Worm (Caenorhabditis elegans) whole organism, mixed stage, embryonic: ENCODE measurements around the gene tsen-2.

Experiments
- M03D4.4 ChIP-seq: sonication (generic microtip); optimal IDR thresholded peaks from 2 replicates; lab custom pipeline; 2017; ENCODE audit warnings: mild to moderate bottlenecking, missing genetic modification characterization, missing compliant biosample characterization
- bed-3 ChIP-seq: fragments of 200-800 bp; sonication (Bioruptor generic); optimal IDR thresholded peaks from 3 replicates; lab custom pipeline; 2018; ENCODE audit warnings: mild to moderate bottlenecking, missing genetic modification characterization, moderate library complexity, missing compliant biosample characterization
- blmp-1 ChIP-seq: fragments of 150-350 bp; optimal IDR thresholded peaks from 2 replicates; lab custom pipeline; 2014; ENCODE audit warnings: missing biosample characterization, missing genetic modification characterization
- ceh-39 ChIP-seq: fragments of 150-350 bp; optimal IDR thresholded peaks from 2 replicates; lab custom pipeline; 2014; ENCODE audit warnings: missing biosample characterization, missing genetic modification characterization
- ceh-43 ChIP-seq: fragments of 200-800 bp; sonication (Bioruptor generic); optimal IDR thresholded peaks from 2 replicates; lab custom pipeline; 2018; ENCODE audit warnings: mild to moderate bottlenecking, missing genetic modification characterization, moderate library complexity, missing compliant biosample characterization
- ceh-83 ChIP-seq: fragments of 200-800 bp; sonication (Bioruptor generic); optimal IDR thresholded peaks from 2 replicates; lab custom pipeline; 2018; ENCODE audit warnings: mild to moderate bottlenecking, missing genetic modification characterization, missing compliant biosample characterization
- ces-1 ChIP-seq: fragments of 150-350 bp; optimal IDR thresholded peaks from 2 replicates; lab custom pipeline; 2014; ENCODE audit warnings: missing biosample characterization, missing genetic modification reagents, missing genetic modification characterization
- cnd-1 ChIP-seq: fragments of 200-800 bp; sonication (Bioruptor generic); optimal IDR thresholded peaks from 2 replicates; lab custom pipeline; 2018; ENCODE audit warnings: mild to moderate bottlenecking, missing genetic modification characterization, missing compliant biosample characterization
- drap-1 ChIP-seq: fragments of 200-800 bp; sonication (Bioruptor generic); optimal IDR thresholded peaks from 3 replicates; lab custom pipeline; 2018; ENCODE audit warnings: mild to moderate bottlenecking, missing genetic modification characterization, missing compliant biosample characterization
- elt-1 ChIP-seq: sonication (generic microtip); optimal IDR thresholded peaks from 2 replicates; lab custom pipeline; 2017; ENCODE audit warnings: missing genetic modification characterization, mild to moderate bottlenecking, missing compliant biosample characterization, antibody characterized with exemption, moderate library complexity, borderline replicate concordance; ENCODE audit not compliant: insufficient read depth
- elt-3 ChIP-seq: fragments of 150-350 bp; optimal IDR thresholded peaks from 2 replicates; lab custom pipeline; 2014; ENCODE audit warnings: missing biosample characterization, missing genetic modification characterization
- flh-1 ChIP-seq: fragments of 200-800 bp; sonication (Bioruptor generic); optimal IDR thresholded peaks from 2 replicates; lab custom pipeline; 2018; ENCODE audit warnings: mild to moderate bottlenecking, missing genetic modification characterization, moderate library complexity, missing compliant biosample characterization
- ham-2 ChIP-seq: fragments of 200-800 bp; sonication (Bioruptor generic); optimal IDR thresholded peaks from 2 replicates; lab custom pipeline; 2018; ENCODE audit warnings: mild to moderate bottlenecking, missing genetic modification characterization, missing compliant biosample characterization
- hlh-1 ChIP-seq: fragments of 150-350 bp; optimal IDR thresholded peaks from 2 replicates; lab custom pipeline; 2014; ENCODE audit warnings: missing biosample characterization, missing genetic modification reagents, missing genetic modification characterization
- lin-13 ChIP-seq: fragments of 150-350 bp; optimal IDR thresholded peaks from 2 replicates; lab custom pipeline; 2014; ENCODE audit warnings: missing biosample characterization, missing genetic modification characterization
- lin-32 ChIP-seq: fragments of 200-800 bp; sonication (Bioruptor generic); optimal IDR thresholded peaks from 2 replicates; lab custom pipeline; 2018; ENCODE audit warnings: mild to moderate bottlenecking, missing genetic modification characterization, missing compliant biosample characterization
- lsy-2 ChIP-seq: fragments of 150-350 bp; optimal IDR thresholded peaks from 2 replicates; lab custom pipeline; 2014; ENCODE audit warnings: missing biosample characterization, missing genetic modification characterization
- mab-5 ChIP-seq: fragments of 150-350 bp; optimal IDR thresholded peaks from 2 replicates; lab custom pipeline; 2014; ENCODE audit warnings: missing biosample characterization, missing genetic modification characterization
- mep-1 ChIP-seq: fragments of 150-350 bp; optimal IDR thresholded peaks from 2 replicates; lab custom pipeline; 2017; ENCODE audit warnings: missing biosample characterization, missing genetic modification reagents, missing genetic modification characterization, inconsistent platforms
- mls-2 ChIP-seq: sonication (generic microtip); optimal IDR thresholded peaks from 2 replicates; lab custom pipeline; 2016; ENCODE audit warnings: mild to moderate bottlenecking, missing genetic modification characterization, moderate library complexity, missing compliant biosample characterization
- nhr-12 ChIP-seq: fragments of 150-350 bp; optimal IDR thresholded peaks from 2 replicates; lab custom pipeline; 2014; ENCODE audit warnings: missing biosample characterization, missing genetic modification characterization
- nhr-2 ChIP-seq: fragments of 150-350 bp; optimal IDR thresholded peaks from 2 replicates; lab custom pipeline; 2014; ENCODE audit warnings: missing biosample characterization, missing genetic modification characterization
- nhr-237 ChIP-seq: fragments of 150-350 bp; optimal IDR thresholded peaks from 2 replicates; lab custom pipeline; 2014; ENCODE audit warnings: missing biosample characterization, missing genetic modification characterization
- nhr-28 ChIP-seq: fragments of 150-350 bp; optimal IDR thresholded peaks from 2 replicates; lab custom pipeline; 2014; ENCODE audit warnings: missing biosample characterization, missing genetic modification characterization
- nhr-76 ChIP-seq: sonication (generic microtip); optimal IDR thresholded peaks from 2 replicates; lab custom pipeline; 2017; ENCODE audit warnings: missing biosample characterization, missing genetic modification characterization
- pha-4 ChIP-seq: fragments of 150-350 bp; optimal IDR thresholded peaks from 2 replicates; lab custom pipeline; 2018; ENCODE audit warnings: missing biosample characterization, missing genetic modification reagents, missing genetic modification characterization
- sem-2 ChIP-seq: fragments of 200-800 bp; sonication (Bioruptor generic); optimal IDR thresholded peaks from 2 replicates; lab custom pipeline; 2018; ENCODE audit warnings: mild to moderate bottlenecking, missing genetic modification characterization, missing compliant biosample characterization
- snpc-4 ChIP-seq: fragments of 150-350 bp; optimal IDR thresholded peaks from 2 replicates; lab custom pipeline; 2014; ENCODE audit warnings: missing biosample characterization, missing genetic modification characterization
- sptf-1 ChIP-seq: sonication (generic microtip); optimal IDR thresholded peaks from 2 replicates; lab custom pipeline; 2017; ENCODE audit warnings: mild to moderate bottlenecking, missing genetic modification characterization, moderate library complexity, missing compliant biosample characterization
- tbx-8 ChIP-seq: fragments of 200-800 bp; sonication (Bioruptor generic); optimal IDR thresholded peaks from 2 replicates; lab custom pipeline; 2018; ENCODE audit warnings: mild to moderate bottlenecking, missing genetic modification characterization, moderate library complexity, missing compliant biosample characterization
- unc-120 ChIP-seq: sonication (generic microtip); optimal IDR thresholded peaks from 2 replicates; lab custom pipeline; 2017; ENCODE audit warnings: missing genetic modification characterization, missing compliant biosample characterization; ENCODE audit not compliant: poor library complexity, severe bottlenecking
- unc-39 ChIP-seq: fragments of 150-350 bp; optimal IDR thresholded peaks from 2 replicates; lab custom pipeline; 2014; ENCODE audit warnings: missing biosample characterization, missing genetic modification characterization
- unc-62 ChIP-seq: fragments of 150-350 bp; optimal IDR thresholded peaks from 2 replicates; lab custom pipeline; 2014; ENCODE audit warnings: missing biosample characterization, missing genetic modification reagents, missing genetic modification characterization
- zip-8 ChIP-seq: fragments of 150-350 bp; optimal IDR thresholded peaks from 2 replicates; lab custom pipeline; 2014; ENCODE audit warnings: missing biosample characterization, missing genetic modification characterization
- ztf-11 ChIP-seq: fragments of 150-350 bp; optimal IDR thresholded peaks from 2 replicates; lab custom pipeline; 2014; ENCODE audit warnings: missing biosample characterization, missing genetic modification characterization

tsen-2 gene

DNA sequence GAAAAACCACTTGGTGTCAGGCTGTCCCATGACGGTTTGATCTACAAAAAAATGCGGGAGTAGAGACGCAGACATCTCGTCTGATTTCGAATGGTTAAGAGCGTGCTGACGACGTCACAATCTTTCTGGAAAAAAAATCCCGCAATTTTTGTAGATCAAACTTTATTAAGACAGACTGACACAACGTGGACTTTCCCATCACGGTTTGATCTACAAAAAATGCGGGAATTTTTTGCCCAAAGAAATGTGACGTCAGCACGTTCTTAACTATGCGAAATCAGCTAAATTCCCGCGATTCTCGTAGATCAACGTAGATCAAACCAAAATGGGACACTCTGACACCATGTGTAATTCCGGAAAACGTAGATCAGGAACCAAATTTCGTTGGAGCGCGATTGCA, 40.5 kb upstream of the tsen-2 start:
- no peak for TF ChIP-seq nhr-28 (tag; lab: Kevin White, UChicago)
- no peak for TF ChIP-seq nhr-2
- no peak for TF ChIP-seq snpc-4
- TF ChIP-seq ceh-43 (GFP tag; lab: Kevin White, UChicago) = no peak
- TF ChIP-seq zip-8 = no peak
- TF ChIP-seq elt-1 (tag; lab: Kevin White, UChicago) = no peak
- no peak for TF ChIP-seq tbx-8 (GFP tag; lab: Kevin White, UChicago)
- no peak for TF ChIP-seq elt-3 (tag; lab: Kevin White, UChicago)
- no peak for TF ChIP-seq flh-1 (GFP tag; lab: Kevin White, UChicago)
- no peak for TF ChIP-seq sptf-1 (tag; lab: Kevin White, UChicago)
- TF ChIP-seq nhr-76 = no peak
- no peak for TF ChIP-seq ceh-39 (tag; lab: Kevin White, UChicago)
- no peak for TF ChIP-seq nhr-237

DNA sequence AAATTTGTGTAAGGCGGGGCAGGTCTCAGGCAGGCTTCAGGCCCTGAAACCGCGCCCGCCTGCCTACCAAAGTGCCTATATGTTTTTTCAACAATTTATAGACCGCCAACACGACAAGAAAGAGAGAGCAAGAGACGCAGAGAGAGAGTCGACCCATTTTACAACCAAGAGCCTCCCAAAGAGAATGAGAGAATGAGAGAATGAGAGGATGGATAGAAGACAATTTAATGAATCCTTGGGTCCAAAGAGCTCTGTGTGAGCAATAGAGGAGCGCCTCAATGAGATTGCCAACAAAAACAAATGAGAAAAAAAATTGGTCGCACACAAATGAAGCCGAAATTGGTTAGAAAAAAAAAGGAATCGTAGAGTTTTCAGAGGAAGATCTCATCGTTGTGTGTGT, 39.8 kb upstream of the tsen-2 start:
- no peak for TF ChIP-seq elt-3 (tag; lab: Kevin White, UChicago)
- no peak for TF ChIP-seq zip-8
- peak; percentile 60 for TF ChIP-seq hlh-1
- TF ChIP-seq nhr-28 (tag; lab: Kevin White, UChicago) = no peak
- TF ChIP-seq nhr-237 = no peak
- TF ChIP-seq unc-120 (tag; lab: Kevin White, UChicago) = peak; percentile 70
- TF ChIP-seq ces-1 (GFP tag; lab: Kevin White, UChicago) = peak; percentile 60
- peak; percentile 12 for TF ChIP-seq mab-5 (tag; lab: Kevin White, UChicago)

DNA sequence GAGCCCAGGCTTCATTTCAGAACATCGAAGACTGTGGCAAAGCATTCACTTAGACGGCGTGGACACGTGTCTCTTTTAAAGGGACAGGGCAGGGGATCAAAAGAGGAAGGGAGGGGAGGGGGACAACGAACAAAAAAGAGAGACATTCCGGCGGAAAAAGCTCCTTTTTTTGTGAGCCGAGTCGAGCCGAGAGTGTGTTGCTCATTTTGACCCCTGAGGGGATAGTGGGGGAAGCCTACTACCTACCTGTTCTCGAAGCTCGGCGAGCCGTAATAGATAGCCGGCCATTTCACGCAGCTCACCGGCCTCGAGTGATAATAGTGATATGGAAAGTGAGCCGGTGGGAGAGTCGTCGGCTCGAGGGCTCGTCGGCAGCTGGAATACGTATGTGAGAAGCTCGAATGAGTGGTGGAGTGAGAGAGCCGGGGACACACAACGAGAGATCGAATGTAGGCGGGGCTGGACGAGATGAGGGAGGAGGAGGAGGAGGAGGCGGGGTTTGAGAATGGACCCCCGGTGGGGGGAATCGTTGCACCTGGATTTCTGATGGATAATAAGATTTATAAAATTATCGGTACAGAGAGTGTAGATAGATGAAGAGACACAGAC, 38.7 kb upstream of the tsen-2 start:
- TF ChIP-seq hlh-1 (no peak), mab-5 (tag; lab: Kevin White, UChicago) (no peak), drap-1 (peak; percentile 50), sptf-1 (tag; lab: Kevin White, UChicago) (no peak), M03D4.4 (tag; lab: Kevin White, UChicago) (peak; percentile 41), nhr-12 (tag; lab: Kevin White, UChicago) (no peak), ceh-43 (GFP tag; lab: Kevin White, UChicago) (no peak), unc-120 (tag; lab: Kevin White, UChicago) (peak; percentile 62), mls-2 (tag; lab: Kevin White, UChicago) (no peak)

DNA sequence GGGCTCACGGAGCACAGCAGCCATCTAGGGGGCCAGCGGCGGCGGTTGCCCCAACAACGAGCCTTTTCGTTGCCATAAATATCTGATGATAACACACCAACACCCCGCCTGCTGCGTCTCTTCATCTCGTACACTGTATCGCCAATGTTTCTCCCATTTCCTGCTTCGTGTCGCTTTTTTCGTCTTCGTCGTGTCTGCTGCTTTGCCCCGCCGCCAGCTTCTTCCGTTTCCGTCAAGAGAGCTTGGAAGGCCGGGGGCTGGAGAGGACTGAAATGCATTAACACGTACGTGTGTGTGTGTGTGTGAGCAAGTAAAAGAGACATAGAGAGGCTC, 37.8 kb upstream of the tsen-2 start:
- TF ChIP-seq tbx-8 (GFP tag; lab: Kevin White, UChicago) = no peak
- TF ChIP-seq sem-2 (GFP tag; lab: Kevin White, UChicago) = no peak
- no peak for TF ChIP-seq mls-2 (tag; lab: Kevin White, UChicago)
- TF ChIP-seq nhr-237 = no peak
- peak; percentile 74 for TF ChIP-seq unc-120 (tag; lab: Kevin White, UChicago)
- TF ChIP-seq pha-4 = no peak
- TF ChIP-seq M03D4.4 (tag; lab: Kevin White, UChicago) = peak; percentile 54
- TF ChIP-seq nhr-2 = no peak
- no peak for TF ChIP-seq blmp-1 (tag; lab: Kevin White, UChicago)
- TF ChIP-seq elt-1 (tag; lab: Kevin White, UChicago) = no peak
- no peak for TF ChIP-seq ztf-11 (tag; lab: Kevin White, UChicago)
- no peak for TF ChIP-seq snpc-4
- TF ChIP-seq mep-1 (tag; lab: Kevin White, UChicago) = no peak
- peak; percentile 22 for TF ChIP-seq drap-1
- TF ChIP-seq sptf-1 (tag; lab: Kevin White, UChicago) = no peak
- TF ChIP-seq zip-8 = no peak
- TF ChIP-seq lsy-2 (tag; lab: Kevin White, UChicago) = no peak
- TF ChIP-seq nhr-76 = no peak
- no peak for TF ChIP-seq hlh-1
- peak; percentile 6 for TF ChIP-seq lin-32 (GFP tag; lab: Kevin White, UChicago)
- TF ChIP-seq lin-13 (tag; lab: Kevin White, UChicago) = no peak
- peak; percentile 84 for TF ChIP-seq ceh-83
- TF ChIP-seq elt-3 (tag; lab: Kevin White, UChicago) = no peak
- peak; percentile 24 for TF ChIP-seq ces-1 (GFP tag; lab: Kevin White, UChicago)
- no peak for TF ChIP-seq flh-1 (GFP tag; lab: Kevin White, UChicago)
- TF ChIP-seq bed-3 (GFP tag; lab: Kevin White, UChicago) = no peak
- no peak for TF ChIP-seq nhr-28 (tag; lab: Kevin White, UChicago)
- TF ChIP-seq ham-2 = no peak
- no peak for TF ChIP-seq cnd-1 (tag; lab: Kevin White, UChicago)
- TF ChIP-seq mab-5 (tag; lab: Kevin White, UChicago) = no peak
- TF ChIP-seq ceh-39 (tag; lab: Kevin White, UChicago) = no peak
- no peak for TF ChIP-seq nhr-12 (tag; lab: Kevin White, UChicago)
- no peak for TF ChIP-seq ceh-43 (GFP tag; lab: Kevin White, UChicago)
- no peak for TF ChIP-seq unc-62 (GFP tag; lab: Kevin White, UChicago)
- TF ChIP-seq unc-39 (tag; lab: Kevin White, UChicago) = no peak
